Fruit fly (Drosophila melanogaster): Measurements from ENCODE around the gene Wdr82.

Wdr82 gene

dm6 chr2L:8338039-8338438 lies 36.2 kb upstream of the Wdr82 start, which contains the start of gene witty:
Gene witty (plus strand): TSS chr2L:8338287.
- TF ChIP-seq Deaf1 (tag; optimal IDR thresholded peaks at IDR 0.05) (peak; percentile 93), oc (tag; optimal IDR thresholded peaks at IDR 0.05) (no peak), CG16779 (GFP tag; IDR thresholded peaks at IDR 0.05) (0 out of 2 replicates have a peak, but pooled peaks have one; percentile 19), CG1024 (GFP tag; IDR thresholded peaks at IDR 0.05) (no peak), CG13894 (tag; optimal IDR thresholded peaks at IDR 0.05) (peak; percentile 38), sisA (GFP tag; IDR thresholded peaks at IDR 0.05) (0 out of 2 replicates have a peak, but pooled peaks have one; percentile 9)

dm6 chr2L:8339751-8340349 lies 34.4 kb upstream of the Wdr82 start:
- TF ChIP-seq bowl (GFP tag; IDR thresholded peaks at IDR 0.05) (no peak), CG15269 (tag; optimal IDR thresholded peaks at IDR 0.05) (no peak), fru (optimal IDR thresholded peaks at IDR 0.05) (no peak)

- no peak for TF ChIP-seq dati (GFP tag; IDR thresholded peaks at IDR 0.05)
- TF ChIP-seq sens (GFP tag), result peak; percentile 11
- no peak for TF ChIP-seq vfl (GFP tag; optimal IDR thresholded peaks at IDR 0.05)
These were observed 31.9 kb upstream of the Wdr82 start, which contains the start of gene CG14273 for dm6 chr2L:8342395-8342794. Gene CG14273 (plus strand): TSS chr2L:8342695.

- TF ChIP-seq HmgZ (tag; optimal IDR thresholded peaks at IDR 0.05) (peak; percentile 27), NK7.1 (GFP tag; optimal IDR thresholded peaks at IDR 0.05) (no peak), h (optimal IDR thresholded peaks at IDR 0.05) (no peak), klu (GFP tag; IDR thresholded peaks at IDR 0.05) (no peak), pros (GFP tag; optimal IDR thresholded peaks at IDR 0.05) (no peak), org-1 (GFP tag; optimal IDR thresholded peaks at IDR 0.05) (no peak), H15 (GFP tag; IDR thresholded peaks at IDR 0.05) (no peak), sug (tag; optimal IDR thresholded peaks at IDR 0.05) (peak; percentile 51), slbo (GFP tag; IDR thresholded peaks at IDR 0.05) (no peak), CG11504 (tag; optimal IDR thresholded peaks at IDR 0.05) (no peak), CG10565 (GFP tag; optimal IDR thresholded peaks at IDR 0.05) (no peak), jumu (GFP tag; optimal IDR thresholded peaks at IDR 0.05) (no peak), Lhr (GFP tag; optimal IDR thresholded peaks at IDR 0.05) (no peak), CG6175 (GFP tag; IDR thresholded peaks at IDR 0.05) (no peak), CG9932 (GFP tag; IDR thresholded peaks at IDR 0.05) (no peak), CG9215 (GFP tag; IDR thresholded peaks at IDR 0.05) (no peak), dysf (GFP tag; IDR thresholded peaks at IDR 0.05) (no peak), CG7271 (tag; optimal IDR thresholded peaks at IDR 0.05) (no peak), bcd (GFP tag; optimal IDR thresholded peaks at IDR 0.05) (no peak), CG4617 (GFP tag; optimal IDR thresholded peaks at IDR 0.05; ENCODE audit: borderline replicate concordance) (no peak), tio (GFP tag; optimal IDR thresholded peaks at IDR 0.05) (no peak), CG2875 (GFP tag; optimal IDR thresholded peaks at IDR 0.05) (no peak), D19B (GFP tag; optimal IDR thresholded peaks at IDR 0.05) (peak; percentile 48), Dad (GFP tag; optimal IDR thresholded peaks at IDR 0.05) (no peak), Hey (tag; optimal IDR thresholded peaks at IDR 0.05) (peak; percentile 14), Ets65A (GFP tag) (no peak), CG14965 (GFP tag; optimal IDR thresholded peaks at IDR 0.05; ENCODE audit: borderline replicate concordance) (no peak), Tbp (GFP tag; optimal IDR thresholded peaks at IDR 0.05) (no peak), CG32767 (GFP tag; IDR thresholded peaks at IDR 0.05) (no peak), grn (GFP tag; optimal IDR thresholded peaks at IDR 0.05) (peak; percentile 83), chinmo (GFP tag; IDR thresholded peaks at IDR 0.05; ENCODE audit: partially characterized antibody) (0 out of 4 replicates have a peak, but pooled peaks have one; percentile 37), bab2 (GFP tag; optimal IDR thresholded peaks at IDR 0.05) (no peak), her (GFP tag; optimal IDR thresholded peaks at IDR 0.05) (no peak), Rfx (GFP tag; IDR thresholded peaks at IDR 0.05) (no peak), CG13424 (tag; optimal IDR thresholded peaks at IDR 0.05) (no peak), chn (GFP tag; optimal IDR thresholded peaks at IDR 0.05) (no peak)
These were observed 29.7 kb upstream of the Wdr82 start for dm6 chr2L:8344536-8344935.

Data from whole organism, embryonic.